Worm (Caenorhabditis elegans) whole organism, L4/young adult: ENCODE results near the gene peli-1.
"Not testable (repeated sequence)": the region's sequence is repeated elsewhere in the genome, so short reads cannot be mapped to it uniquely, and the experiment has no call there.

Experiments used
- W03F9.2 ChIP-seq: fragments of 150-350 bp; optimal IDR thresholded peaks from 2 replicates; lab custom pipeline; 2014; ENCODE audit warnings: missing biosample characterization, missing genetic modification characterization
- dao-5 ChIP-seq: sonication (generic microtip); optimal IDR thresholded peaks from 2 replicates; lab custom pipeline; 2016; ENCODE audit warnings: missing genotype, missing genetic modification characterization, moderate library complexity, missing compliant biosample characterization
- him-1 ChIP-seq: sonication (generic microtip); optimal IDR thresholded peaks from 2 replicates; lab custom pipeline; 2016; ENCODE audit warnings: missing genotype, missing genetic modification reagents, missing genetic modification characterization, missing compliant biosample characterization

The peli-1 gene

ce11 chrV:5724395-5724794, 18.8 kb downstream of the peli-1 start:
- no peak for TF ChIP-seq W03F9.2 (tag; lab: Kevin White, UChicago)
- TF ChIP-seq dao-5, result no peak
- no peak for TF ChIP-seq him-1 (tag; lab: Kevin White, UChicago)

- TF ChIP-seq him-1 (tag; lab: Kevin White, UChicago) (no peak), dao-5 (no peak), W03F9.2 (tag; lab: Kevin White, UChicago) (no peak)
Observed at ce11 chrV:5726463-5726862, 20.9 kb downstream of the peli-1 start, which contains the start of gene K09H11.4. TSS of gene K09H11.4 (minus strand) at chrV:5726563.

ce11 chrV:5730783-5731182, 25.2 kb downstream of the peli-1 start, which contains the start of gene K09H11.15:
TSS of gene K09H11.15 (minus strand) at chrV:5730883.
- TF ChIP-seq W03F9.2 (tag; lab: Kevin White, UChicago) (no peak), him-1 (tag; lab: Kevin White, UChicago) (no peak), dao-5 (no peak)

- TF ChIP-seq him-1 (tag; lab: Kevin White, UChicago) (no peak), dao-5 (no peak), W03F9.2 (tag; lab: Kevin White, UChicago) (no peak)
Observed at ce11 chrV:5736068-5736467, 30.5 kb downstream of the peli-1 start, which contains the start of gene K09H11.6. TSS of gene K09H11.6 (minus strand) at chrV:5736168.

ce11 chrV:5739438-5739837, 33.8 kb downstream of the peli-1 start:
- no peak for TF ChIP-seq W03F9.2 (tag; lab: Kevin White, UChicago)
- TF ChIP-seq him-1 (tag; lab: Kevin White, UChicago), result no peak
- no peak for TF ChIP-seq dao-5

- TF ChIP-seq dao-5 (no peak), W03F9.2 (tag; lab: Kevin White, UChicago) (no peak), him-1 (tag; lab: Kevin White, UChicago) (no peak)
Observed at ce11 chrV:5741237-5741636, 35.6 kb downstream of the peli-1 start.

- no peak for TF ChIP-seq dao-5
- no peak for TF ChIP-seq W03F9.2 (tag; lab: Kevin White, UChicago)
- TF ChIP-seq him-1 (tag; lab: Kevin White, UChicago), result no peak
Observed at ce11 chrV:5746237-5746636, 40.6 kb downstream of the peli-1 start.

ce11 chrV:5747519-5747918, 41.9 kb downstream of the peli-1 start, which contains the start of gene acds-10:
TSS of gene acds-10 (plus strand) at chrV:5747819.
- TF ChIP-seq W03F9.2 (tag; lab: Kevin White, UChicago), result no peak
- no peak for TF ChIP-seq dao-5
- no peak for TF ChIP-seq him-1 (tag; lab: Kevin White, UChicago)

ce11 chrV:5753432-5753831, 47.8 kb downstream of the peli-1 start, which contains the start of gene pgph-1:
TSS of gene pgph-1 (minus strand) at chrV:5753532.
- TF ChIP-seq him-1 (tag; lab: Kevin White, UChicago) (no peak), W03F9.2 (tag; lab: Kevin White, UChicago) (no peak), dao-5 (no peak)

ce11 chrV:5755203-5755693, 49.6 kb downstream of the peli-1 start, which contains the start of gene K09H11.11:
TSS of gene K09H11.11 (minus strand) at chrV:5755253.
- not testable (repeated sequence) for TF ChIP-seq W03F9.2 (tag; lab: Kevin White, UChicago); him-1 (tag; lab: Kevin White, UChicago); dao-5

- TF ChIP-seq him-1 (tag; lab: Kevin White, UChicago) (no peak), W03F9.2 (tag; lab: Kevin White, UChicago) (no peak), dao-5 (no peak)
Observed at ce11 chrV:5756193-5756592, 50.6 kb downstream of the peli-1 start, which contains the start of gene C53A3.3. TSS of gene C53A3.3 (plus strand) at chrV:5756493.

- TF ChIP-seq him-1 (tag; lab: Kevin White, UChicago) (no peak), W03F9.2 (tag; lab: Kevin White, UChicago) (no peak), dao-5 (no peak)
Observed at ce11 chrV:5758780-5759179, 53.2 kb downstream of the peli-1 start, which contains the start of gene C53A3.4. TSS of gene C53A3.4 (minus strand) at chrV:5758880.

ce11 chrV:5760132-5760531, 54.5 kb downstream of the peli-1 start, which contains the start of gene C53A3.1:
TSS of gene C53A3.1 (minus strand) at chrV:5760232.
- TF ChIP-seq W03F9.2 (tag; lab: Kevin White, UChicago), result no peak
- no peak for TF ChIP-seq dao-5
- TF ChIP-seq him-1 (tag; lab: Kevin White, UChicago), result no peak
